Worm (Caenorhabditis elegans) whole organism, L3 larva: ENCODE measurements around the gene srv-24.
"Not testable (repeated sequence)": the region's sequence is repeated elsewhere in the genome, so short reads cannot be mapped to it uniquely, and the experiment has no call there.

ENCODE experiments used
- ceh-28 ChIP-seq: fragments of 150-350 bp; optimal IDR thresholded peaks from 2 replicates; lab custom pipeline; 2014; ENCODE audit warnings: missing biosample characterization, missing genetic modification reagents, missing genetic modification characterization
- ceh-82 ChIP-seq: fragments of 150-350 bp; optimal IDR thresholded peaks from 2 replicates; lab custom pipeline; 2014; ENCODE audit warnings: missing biosample characterization, missing genetic modification characterization
- ceh-9 ChIP-seq: sonication (generic microtip); optimal IDR thresholded peaks from 2 replicates; lab custom pipeline; 2018; ENCODE audit warnings: missing biosample characterization, missing genetic modification characterization
- egl-5 ChIP-seq: fragments of 150-350 bp; optimal IDR thresholded peaks from 2 replicates; lab custom pipeline; 2017; ENCODE audit warnings: missing biosample characterization, missing genetic modification reagents, missing genetic modification characterization, inconsistent platforms
- elt-2 ChIP-seq: sonication (generic microtip); optimal IDR thresholded peaks from 2 replicates; lab custom pipeline; 2016; ENCODE audit warnings: missing genetic modification reagents, mild to moderate bottlenecking, missing genetic modification characterization, missing compliant biosample characterization
- fkh-10 ChIP-seq: sonication (generic microtip); optimal IDR thresholded peaks from 2 replicates; lab custom pipeline; 2017; ENCODE audit warnings: missing biosample characterization, missing genetic modification reagents, missing genetic modification characterization
- fkh-2 ChIP-seq: fragments of 150-350 bp; optimal IDR thresholded peaks from 2 replicates; lab custom pipeline; 2014; ENCODE audit warnings: missing biosample characterization, missing genetic modification reagents, missing genetic modification characterization
- fos-1 ChIP-seq: fragments of 150-350 bp; optimal IDR thresholded peaks from 2 replicates; lab custom pipeline; 2014; ENCODE audit warnings: missing biosample characterization, missing genetic modification characterization
- hmg-11 ChIP-seq: sonication (generic microtip); optimal IDR thresholded peaks from 2 replicates; lab custom pipeline; 2016; ENCODE audit warnings: missing genetic modification characterization, missing compliant biosample characterization
- lin-39 ChIP-seq: fragments of 150-350 bp; optimal IDR thresholded peaks from 2 replicates; lab custom pipeline; 2018; ENCODE audit warnings: missing biosample characterization, missing genetic modification reagents, missing genetic modification characterization
- mdl-1 ChIP-seq: fragments of 150-350 bp; optimal IDR thresholded peaks from 2 replicates; lab custom pipeline; 2014; ENCODE audit warnings: missing biosample characterization, missing genetic modification characterization
- nfya-1 ChIP-seq: sonication (generic microtip); optimal IDR thresholded peaks from 2 replicates; lab custom pipeline; 2017; ENCODE audit warnings: missing genetic modification characterization, mild to moderate bottlenecking, missing compliant biosample characterization, antibody characterized with exemption, moderate library complexity; ENCODE audit not compliant: insufficient read depth
- nhr-12 ChIP-seq: fragments of 150-350 bp; optimal IDR thresholded peaks from 2 replicates; lab custom pipeline; 2014; ENCODE audit warnings: missing biosample characterization, missing genetic modification characterization
- nhr-25 ChIP-seq: sonication (generic microtip); optimal IDR thresholded peaks from 2 replicates; lab custom pipeline; 2017; ENCODE audit warnings: missing biosample characterization, missing genetic modification characterization
- nhr-76 ChIP-seq: fragments of 150-350 bp; sonication (generic microtip); optimal IDR thresholded peaks from 5 replicates; lab custom pipeline; 2014; ENCODE audit warnings: missing biosample characterization, missing genetic modification characterization
- pha-4 ChIP-seq: fragments of 150-350 bp; optimal IDR thresholded peaks from 2 replicates; lab custom pipeline; 2014; ENCODE audit warnings: missing biosample characterization, missing genetic modification reagents, missing genetic modification characterization
- pqm-1 ChIP-seq: fragments of 150-350 bp; optimal IDR thresholded peaks from 2 replicates; lab custom pipeline; 2017; ENCODE audit warnings: missing biosample characterization, missing genetic modification characterization, inconsistent platforms
- unc-39 ChIP-seq: sonication (generic microtip); optimal IDR thresholded peaks from 4 replicates; lab custom pipeline; 2017; ENCODE audit warnings: missing biosample characterization, missing genetic modification characterization
- unc-62 ChIP-seq: fragments of 150-350 bp; sonication (generic microtip); optimal IDR thresholded peaks from 4 replicates; lab custom pipeline; 2014; ENCODE audit warnings: missing biosample characterization, missing genetic modification reagents, missing genetic modification characterization
- ztf-11 ChIP-seq: fragments of 150-350 bp; optimal IDR thresholded peaks from 2 replicates; lab custom pipeline; 2014; ENCODE audit warnings: missing biosample characterization, missing genetic modification characterization

Gene srv-24

DNA sequence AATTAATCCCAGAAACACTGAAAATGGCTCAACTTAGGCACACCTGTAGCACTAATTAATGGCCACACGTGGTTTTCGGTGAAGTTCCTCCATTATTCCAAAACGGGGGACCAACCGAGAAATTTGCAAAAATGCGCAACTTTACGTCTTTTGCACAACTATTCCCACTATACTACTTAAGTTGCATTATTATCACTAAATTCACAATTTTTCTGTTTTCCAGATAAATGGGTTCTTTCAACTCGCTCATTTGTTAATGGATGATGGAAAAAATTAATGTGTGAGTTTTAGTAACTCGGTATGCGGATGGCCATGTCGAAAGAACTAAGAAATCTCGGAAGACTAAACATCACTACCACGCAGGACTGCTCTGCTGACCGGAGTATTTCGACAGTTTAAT lies 36.0 kb downstream of the srv-24 start, which contains the start of gene T13A10.64:
TSS of gene T13A10.64 (plus strand) at position 301 of the 400 bp plus-strand sequence.
- TF ChIP-seq fkh-2 (no peak), nhr-12 (tag; lab: Kevin White, UChicago) (no peak), elt-2 (tag; lab: Kevin White, UChicago) (no peak), nhr-25 (tag; lab: Kevin White, UChicago) (no peak), ceh-9 (no peak), egl-5 (tag; lab: Kevin White, UChicago) (no peak), fkh-10 (GFP tag; lab: Kevin White, UChicago) (no peak), mdl-1 (tag; lab: Kevin White, UChicago) (no peak), nhr-76 (tag; lab: Kevin White, UChicago) (no peak)

DNA sequence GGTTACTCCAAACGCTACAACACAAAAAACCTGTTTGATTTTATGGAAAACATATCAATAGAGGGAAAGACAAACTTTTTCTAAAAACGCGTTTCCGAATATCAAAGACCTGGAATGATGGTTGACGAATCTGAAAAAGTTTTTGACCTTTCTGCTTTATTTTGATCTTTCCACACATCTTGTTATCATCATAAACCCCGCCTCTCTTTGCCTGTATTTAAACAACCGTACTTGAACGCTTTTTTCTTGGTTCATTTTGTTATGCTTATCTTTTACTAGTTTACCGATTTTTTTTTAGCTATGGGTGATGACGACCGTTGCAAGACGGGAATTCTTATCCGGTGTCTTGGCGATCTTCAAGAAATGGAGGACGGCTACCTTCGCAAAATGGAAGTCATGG lies 37.6 kb downstream of the srv-24 start, which contains the start of gene T13A10.2:
TSS of gene T13A10.2 (plus strand) at position 301 of the 400 bp plus-strand sequence.
- not testable (repeated sequence) for TF ChIP-seq ztf-11, nhr-25, ceh-82 (tag; lab: Kevin White, UChicago)

DNA sequence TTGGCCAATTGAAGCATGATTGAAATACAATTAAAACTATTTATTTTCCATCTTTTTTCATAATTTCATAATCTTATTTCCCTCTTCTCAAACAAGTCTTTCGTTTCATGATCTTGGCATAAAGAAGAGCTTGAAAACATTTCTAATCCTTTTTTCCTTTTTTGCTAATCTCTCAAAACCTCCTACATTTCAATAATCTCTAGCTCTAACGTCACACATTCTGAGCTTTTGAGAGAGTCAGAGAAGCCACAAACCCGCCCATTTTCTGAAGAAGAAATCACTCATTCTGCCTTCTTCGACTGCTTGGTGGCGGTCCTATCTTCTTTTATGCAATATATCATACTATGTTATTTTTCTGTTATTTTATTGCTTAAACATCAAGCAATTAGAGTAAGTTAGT lies 41.0 kb downstream of the srv-24 start, which contains the start of gene F58F9.1:
TSS of gene F58F9.1 (plus strand) at position 251 of the 400 bp plus-strand sequence.
- peak; percentile 36 for TF ChIP-seq lin-39
- TF ChIP-seq nfya-1 (tag; lab: Kevin White, UChicago): peak; percentile 19
- no peak for TF ChIP-seq hmg-11 (tag; lab: Kevin White, UChicago)
- TF ChIP-seq, all 47 proteins: peak for 2

DNA sequence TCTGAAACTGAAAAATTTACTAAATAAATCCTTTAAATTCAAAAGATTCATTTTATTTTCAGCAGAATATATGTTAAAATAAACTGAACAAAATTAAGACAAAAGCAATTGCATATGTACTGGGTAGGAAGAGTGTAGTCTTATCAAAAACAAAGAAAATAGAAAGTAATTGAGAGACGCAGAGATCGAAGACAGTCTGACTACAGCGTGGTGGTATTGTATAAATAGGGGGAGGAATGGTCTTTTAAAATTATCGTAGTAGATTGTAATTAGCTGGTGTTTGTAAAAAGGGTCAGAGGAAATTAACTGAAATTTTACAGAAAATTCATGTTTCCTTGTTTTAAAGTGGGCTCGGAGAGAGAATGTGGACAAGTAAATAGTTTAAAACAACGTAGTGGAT lies 42.2 kb downstream of the srv-24 start, which contains the start of gene acox-3:
TSS of gene acox-3 (minus strand) at position 7 of the 400 bp plus-strand sequence.
- TF ChIP-seq pqm-1 (peak; percentile 57), elt-2 (tag; lab: Kevin White, UChicago) (peak; percentile 77), mdl-1 (tag; lab: Kevin White, UChicago) (no peak), fos-1 (tag; lab: Kevin White, UChicago) (no peak), ztf-11 (tag; lab: Kevin White, UChicago) (no peak), pha-4 (tag; lab: Kevin White, UChicago) (peak; percentile 43), ceh-28 (peak; percentile 0)

DNA sequence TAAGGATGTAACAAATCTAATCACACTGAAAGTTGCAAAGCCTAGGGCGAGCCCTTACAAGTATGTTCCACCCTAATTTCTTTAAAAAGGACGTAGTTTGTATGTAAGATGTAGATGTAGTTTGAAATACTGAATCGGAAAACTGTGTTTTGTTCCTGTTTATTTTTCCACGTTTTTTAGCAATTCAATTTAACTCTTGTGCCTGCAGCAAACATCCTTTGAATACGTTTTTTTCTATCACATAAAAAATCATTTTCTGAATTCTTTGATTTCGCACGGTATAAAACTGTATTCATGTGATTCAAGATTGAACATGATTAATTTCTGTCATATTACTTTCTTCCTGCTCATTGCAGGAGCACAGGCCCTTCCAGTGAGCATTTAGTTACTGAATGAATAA lies 50.6 kb downstream of the srv-24 start, which contains the start of gene F58F9.9:
TSS of gene F58F9.9 (plus strand) at position 301 of the 400 bp plus-strand sequence.
- TF ChIP-seq unc-39 (tag; lab: Kevin White, UChicago) (no peak), unc-62 (GFP tag; lab: Kevin White, UChicago) (no peak), nhr-12 (tag; lab: Kevin White, UChicago) (no peak)
- TF ChIP-seq, all 47 proteins: peak for 0
